Worm (Caenorhabditis elegans) whole organism, L3 larva: Measurements from ENCODE around the gene cyp-13B1.

Source experiments
- ZK546.5 ChIP-seq: sonication (generic microtip); optimal IDR thresholded peaks from 2 replicates; lab custom pipeline; 2017; ENCODE audit warnings: missing biosample characterization, missing genetic modification characterization
- ama-1 ChIP-seq: fragments of 150-350 bp; optimal IDR thresholded peaks from 2 replicates; lab custom pipeline; 2018
- ceh-16 ChIP-seq: sonication (generic microtip); optimal IDR thresholded peaks from 2 replicates; lab custom pipeline; 2017; ENCODE audit warnings: missing biosample characterization, missing genetic modification characterization
- ceh-28 ChIP-seq: fragments of 150-350 bp; optimal IDR thresholded peaks from 2 replicates; lab custom pipeline; 2014; ENCODE audit warnings: missing biosample characterization, missing genetic modification reagents, missing genetic modification characterization
- ceh-82 ChIP-seq: fragments of 150-350 bp; optimal IDR thresholded peaks from 2 replicates; lab custom pipeline; 2014; ENCODE audit warnings: missing biosample characterization, missing genetic modification characterization
- egl-27 ChIP-seq: sonication (generic microtip); optimal IDR thresholded peaks from 4 replicates; lab custom pipeline; 2017; ENCODE audit warnings: missing biosample characterization, missing genetic modification reagents, missing genetic modification characterization
- egl-5 ChIP-seq: fragments of 150-350 bp; optimal IDR thresholded peaks from 2 replicates; lab custom pipeline; 2017; ENCODE audit warnings: missing biosample characterization, missing genetic modification reagents, missing genetic modification characterization, inconsistent platforms
- elt-2 ChIP-seq: sonication (generic microtip); optimal IDR thresholded peaks from 2 replicates; lab custom pipeline; 2016; ENCODE audit warnings: missing genetic modification reagents, mild to moderate bottlenecking, missing genetic modification characterization, missing compliant biosample characterization
- elt-3 ChIP-seq, 3 experiments: fragments of 150-350 bp in 1 of 3; sonication (generic microtip) in 2 of 3; optimal IDR thresholded peaks; 2 replicates in 2 of 3; 4 replicates in 1 of 3; lab custom pipeline; 2014 to 2017; ENCODE audit warnings: missing biosample characterization in 3 of 3, missing genetic modification characterization in 3 of 3
- eor-1 ChIP-seq, 2 experiments: fragments of 150-350 bp; optimal IDR thresholded peaks; 2 replicates each; lab custom pipeline; 2014 to 2018; ENCODE audit warnings: missing biosample characterization in 2 of 2, missing genetic modification characterization in 2 of 2
- fkh-10 ChIP-seq: sonication (generic microtip); optimal IDR thresholded peaks from 2 replicates; lab custom pipeline; 2017; ENCODE audit warnings: missing biosample characterization, missing genetic modification reagents, missing genetic modification characterization
- fos-1 ChIP-seq: fragments of 150-350 bp; optimal IDR thresholded peaks from 2 replicates; lab custom pipeline; 2014; ENCODE audit warnings: missing biosample characterization, missing genetic modification characterization
- hmg-11 ChIP-seq: sonication (generic microtip); optimal IDR thresholded peaks from 2 replicates; lab custom pipeline; 2016; ENCODE audit warnings: missing genetic modification characterization, missing compliant biosample characterization
- jun-1 ChIP-seq: fragments of 150-350 bp; optimal IDR thresholded peaks from 2 replicates; lab custom pipeline; 2014; ENCODE audit warnings: missing biosample characterization, missing genetic modification reagents, missing genetic modification characterization
- lin-15B ChIP-seq: fragments of 150-350 bp; optimal IDR thresholded peaks from 2 replicates; lab custom pipeline; 2014; ENCODE audit warnings: missing biosample characterization, missing genetic modification characterization
- lin-39 ChIP-seq: fragments of 150-350 bp; optimal IDR thresholded peaks from 2 replicates; lab custom pipeline; 2018; ENCODE audit warnings: missing biosample characterization, missing genetic modification reagents, missing genetic modification characterization
- lsy-12 ChIP-seq: sonication (generic microtip); optimal IDR thresholded peaks from 2 replicates; lab custom pipeline; 2016; ENCODE audit warnings: mild to moderate bottlenecking, missing genetic modification characterization, missing compliant biosample characterization
- mdl-1 ChIP-seq: fragments of 150-350 bp; optimal IDR thresholded peaks from 2 replicates; lab custom pipeline; 2014; ENCODE audit warnings: missing biosample characterization, missing genetic modification characterization
- nfya-1 ChIP-seq: sonication (generic microtip); optimal IDR thresholded peaks from 2 replicates; lab custom pipeline; 2017; ENCODE audit warnings: missing genetic modification characterization, mild to moderate bottlenecking, missing compliant biosample characterization, antibody characterized with exemption, moderate library complexity; ENCODE audit not compliant: insufficient read depth
- nhr-11 ChIP-seq: fragments of 150-350 bp; optimal IDR thresholded peaks from 2 replicates; lab custom pipeline; 2014; ENCODE audit warnings: missing biosample characterization, missing genetic modification characterization
- nhr-23 ChIP-seq: fragments of 150-350 bp; optimal IDR thresholded peaks from 2 replicates; lab custom pipeline; 2014; ENCODE audit warnings: missing biosample characterization, missing genetic modification reagents, missing genetic modification characterization
- nhr-237 ChIP-seq: fragments of 150-350 bp; optimal IDR thresholded peaks from 2 replicates; lab custom pipeline; 2014; ENCODE audit warnings: missing biosample characterization, missing genetic modification characterization
- nhr-25 ChIP-seq: sonication (generic microtip); optimal IDR thresholded peaks from 2 replicates; lab custom pipeline; 2017; ENCODE audit warnings: missing biosample characterization, missing genetic modification characterization
- nhr-28 ChIP-seq: fragments of 150-350 bp; optimal IDR thresholded peaks from 2 replicates; lab custom pipeline; 2014; ENCODE audit warnings: missing biosample characterization, missing genetic modification characterization
- nhr-43 ChIP-seq: sonication (generic microtip); optimal IDR thresholded peaks from 2 replicates; lab custom pipeline; 2016; ENCODE audit warnings: mild to moderate bottlenecking, missing genetic modification characterization, missing compliant biosample characterization; ENCODE audit not compliant: poor library complexity, severe bottlenecking
- nhr-67 ChIP-seq: fragments of 150-350 bp; optimal IDR thresholded peaks from 2 replicates; lab custom pipeline; 2014; ENCODE audit warnings: missing biosample characterization, missing genetic modification characterization
- nhr-77 ChIP-seq: fragments of 150-350 bp; optimal IDR thresholded peaks from 2 replicates; lab custom pipeline; 2014; ENCODE audit warnings: missing biosample characterization, missing genetic modification characterization
- pha-4 ChIP-seq: fragments of 150-350 bp; optimal IDR thresholded peaks from 2 replicates; lab custom pipeline; 2014; ENCODE audit warnings: missing biosample characterization, missing genetic modification reagents, missing genetic modification characterization
- pqm-1 ChIP-seq: fragments of 150-350 bp; optimal IDR thresholded peaks from 2 replicates; lab custom pipeline; 2017; ENCODE audit warnings: missing biosample characterization, missing genetic modification characterization, inconsistent platforms
- sea-2 ChIP-seq: fragments of 150-350 bp; sonication (generic microtip); optimal IDR thresholded peaks from 4 replicates; lab custom pipeline; 2014; ENCODE audit warnings: missing biosample characterization, missing genetic modification reagents, missing genetic modification characterization
- skn-1 ChIP-seq: fragments of 150-350 bp; optimal IDR thresholded peaks from 2 replicates; lab custom pipeline; 2014; ENCODE audit warnings: missing biosample characterization, missing genetic modification characterization
- snpc-4 ChIP-seq: fragments of 150-350 bp; optimal IDR thresholded peaks from 2 replicates; lab custom pipeline; 2014; ENCODE audit warnings: missing biosample characterization, missing genetic modification characterization
- tbx-2 ChIP-seq: sonication (generic microtip); optimal IDR thresholded peaks from 2 replicates; lab custom pipeline; 2016; ENCODE audit warnings: mild to moderate bottlenecking, missing genetic modification characterization, missing compliant biosample characterization
- ztf-11 ChIP-seq: fragments of 150-350 bp; optimal IDR thresholded peaks from 2 replicates; lab custom pipeline; 2014; ENCODE audit warnings: missing biosample characterization, missing genetic modification characterization
- ztf-4 ChIP-seq: fragments of 150-350 bp; optimal IDR thresholded peaks from 2 replicates; lab custom pipeline; 2014; ENCODE audit warnings: missing biosample characterization, missing genetic modification characterization

The cyp-13B1 gene

DNA sequence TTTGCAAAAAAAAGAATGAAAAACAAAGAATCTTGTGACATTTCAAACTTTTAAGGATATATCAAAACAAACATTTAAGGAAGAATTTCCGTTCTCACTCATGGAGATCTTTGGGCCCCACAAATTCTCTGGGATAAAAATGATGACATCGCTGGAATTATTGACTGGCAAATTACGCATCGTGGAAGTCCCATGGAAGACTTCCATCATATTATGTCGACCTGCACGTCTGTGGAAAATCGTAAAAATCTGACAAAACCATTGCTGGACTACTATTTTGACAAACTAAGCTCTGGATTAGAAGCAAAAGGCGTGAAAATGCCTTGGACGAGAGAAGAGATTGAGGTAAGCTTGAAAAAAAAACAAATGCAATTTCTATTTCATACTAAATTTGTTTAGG lies 8.0 kb upstream of the cyp-13B1 start:
- TF ChIP-seq lin-15B (no peak), ztf-11 (tag; lab: Kevin White, UChicago) (no peak), mdl-1 (tag; lab: Kevin White, UChicago) (no peak), pha-4 (no peak), ZK546.5 (no peak)
- TF ChIP-seq, all 47 proteins: peak for 0

DNA sequence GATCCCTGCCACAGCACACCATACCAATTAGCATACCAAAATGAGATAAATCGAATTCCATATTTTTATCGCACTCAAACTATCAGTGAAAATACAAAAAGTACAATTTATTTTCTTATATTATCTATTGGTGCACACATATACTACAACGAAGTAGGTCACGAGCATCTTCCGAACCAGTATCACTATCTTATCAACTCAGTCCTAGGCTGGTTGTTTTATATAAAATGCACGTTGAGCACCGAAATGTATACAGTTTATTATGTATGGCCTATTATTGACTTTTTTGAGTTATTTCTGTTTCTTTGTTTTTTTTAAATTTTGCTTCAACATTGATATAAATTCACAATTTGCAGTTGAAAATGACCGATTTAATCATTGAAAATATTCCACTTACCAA lies 6.3 kb upstream of the cyp-13B1 start, which contains the start of gene C29F7.2:
Gene C29F7.2, plus strand, starts transcription at position 357 of the 400 bp plus-strand sequence.
- TF ChIP-seq skn-1 (tag; lab: Kevin White, UChicago) (no peak), nhr-43 (no peak), fkh-10 (GFP tag; lab: Kevin White, UChicago) (no peak), jun-1 (tag; lab: Kevin White, UChicago) (peak; percentile 31), pqm-1 (peak; percentile 95), lin-39 (no peak), ceh-16 (no peak), nhr-11 (tag; lab: Kevin White, UChicago) (no peak), snpc-4 (tag; lab: Kevin White, UChicago) (no peak), nhr-28 (no peak), egl-27 (no peak), elt-2 (tag; lab: Kevin White, UChicago) (peak; percentile 94), hmg-11 (no peak), nfya-1 (tag; lab: Kevin White, UChicago) (no peak), egl-5 (tag; lab: Kevin White, UChicago) (no peak), sea-2 (no peak), pha-4 (peak; percentile 64), ceh-82 (tag; lab: Kevin White, UChicago) (no peak), mdl-1 (tag; lab: Kevin White, UChicago) (no peak)

DNA sequence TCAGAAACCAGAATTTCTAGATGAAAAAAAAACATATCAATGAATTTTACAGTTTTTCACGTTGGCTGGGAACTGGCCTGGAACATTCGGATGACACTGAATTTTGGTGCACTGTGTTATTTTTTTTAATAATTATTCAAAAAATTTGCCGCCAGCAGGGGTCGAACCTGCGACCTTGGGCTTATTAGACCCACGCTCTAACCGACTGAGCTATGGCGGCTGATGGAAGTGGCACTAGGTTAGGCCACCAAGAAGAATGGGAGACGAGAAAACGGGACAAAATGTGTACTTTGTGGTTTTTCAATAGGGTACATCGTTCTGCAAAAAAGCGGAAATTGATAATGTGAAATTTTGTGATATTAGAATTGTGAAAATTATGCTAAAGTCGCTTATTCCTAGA lies 5.5 kb upstream of the cyp-13B1 start:
- TF ChIP-seq fos-1 (no peak), pqm-1 (peak; percentile 41), nfya-1 (tag; lab: Kevin White, UChicago) (no peak), nhr-23 (tag; lab: Kevin White, UChicago) (peak; percentile 6), elt-2 (tag; lab: Kevin White, UChicago) (peak; percentile 43), lin-39 (peak; percentile 41), pha-4 (peak; percentile 69), ceh-16 (no peak), hmg-11 (peak; percentile 67)

DNA sequence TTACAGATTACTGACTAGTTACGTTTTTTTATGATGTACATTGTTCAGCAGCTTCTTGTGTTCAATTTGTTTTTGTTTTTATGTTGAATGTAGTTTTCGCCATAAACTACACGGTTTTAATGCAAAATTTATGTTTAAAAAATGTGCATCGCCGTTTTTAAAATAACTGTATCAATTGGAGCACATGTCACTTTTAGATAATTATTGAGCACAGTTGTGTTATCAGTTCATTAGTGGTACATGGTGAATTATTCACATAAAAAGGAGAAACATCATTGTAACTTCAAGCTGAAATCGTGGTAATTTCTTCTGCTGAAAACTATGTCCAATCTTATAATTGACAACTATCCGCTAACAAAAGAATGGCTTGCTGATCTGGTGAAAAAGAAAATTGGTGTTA lies 2.9 kb upstream of the cyp-13B1 start:
- TF ChIP-seq tbx-2 (tag; lab: Kevin White, UChicago) (no peak), elt-2 (tag; lab: Kevin White, UChicago) (peak; percentile 70), nhr-25 (no peak)

DNA sequence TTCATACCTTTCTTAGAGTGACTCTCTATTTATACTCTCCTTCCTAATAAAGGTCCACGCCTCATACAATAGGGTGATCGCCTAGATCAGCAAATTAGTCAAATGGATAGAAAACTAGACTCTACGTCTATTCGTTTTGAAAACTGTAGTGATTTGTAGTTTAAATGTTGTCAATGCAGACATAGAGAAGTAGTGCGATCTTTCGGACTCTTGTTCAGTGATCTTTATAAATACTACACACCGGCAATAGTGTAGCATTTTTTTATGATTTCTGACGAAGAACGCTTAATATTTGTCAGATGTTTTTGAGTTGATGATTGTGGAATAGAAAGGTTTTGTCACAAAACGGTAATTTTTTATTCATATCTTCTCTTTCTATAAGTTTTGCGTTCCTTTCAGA lies 1.9 kb upstream of the cyp-13B1 start:
- no peak for TF ChIP-seq nhr-67 (tag; lab: Kevin White, UChicago)
- TF ChIP-seq elt-2 (tag; lab: Kevin White, UChicago), result peak; percentile 4
- no peak for TF ChIP-seq nhr-237 (tag; lab: Kevin White, UChicago)

DNA sequence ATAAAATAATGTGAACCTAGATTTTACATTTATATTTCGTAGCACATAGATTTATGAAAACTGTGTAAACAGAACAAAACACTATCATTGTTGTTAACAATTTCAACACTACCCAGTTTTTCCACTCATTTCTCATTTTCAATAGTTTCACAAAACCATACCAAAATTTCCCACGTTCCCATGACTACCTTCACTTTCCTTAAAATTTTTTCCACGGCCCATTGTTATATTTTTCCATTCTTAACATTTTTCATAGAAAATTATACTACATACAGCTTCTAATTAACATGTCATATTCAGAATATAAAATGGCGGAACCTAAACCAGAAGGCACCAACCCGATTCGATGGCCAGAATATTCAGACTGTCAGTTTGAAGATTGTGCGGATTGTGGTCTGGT lies 7.7 kb downstream of the cyp-13B1 start, which contains the start of gene F02C12.1:
Gene F02C12.1, plus strand, starts transcription at position 301 of the 400 bp plus-strand sequence.
- TF ChIP-seq snpc-4 (tag; lab: Kevin White, UChicago) (no peak), nfya-1 (tag; lab: Kevin White, UChicago) (no peak), elt-3 (tag; optimal IDR thresholded peaks at IDR 0.05; lab: Kevin White, UChicago) (no peak), lin-39 (no peak), nhr-67 (tag; lab: Kevin White, UChicago) (no peak), jun-1 (tag; lab: Kevin White, UChicago) (no peak), nhr-237 (tag; lab: Kevin White, UChicago) (no peak), mdl-1 (tag; lab: Kevin White, UChicago) (no peak), elt-2 (tag; lab: Kevin White, UChicago) (no peak), lsy-12 (no peak), sea-2 (no peak), eor-1 (tag; optimal IDR thresholded peaks at IDR 0.05; lab: Kevin White, UChicago) (no peak), ztf-4 (tag; lab: Kevin White, UChicago) (no peak), ama-1 (lab: Kevin White, UChicago) (no peak), nhr-77 (no peak), tbx-2 (tag; lab: Kevin White, UChicago) (no peak), egl-5 (tag; lab: Kevin White, UChicago) (no peak), ceh-28 (tag; lab: Kevin White, UChicago) (no peak)
- TF ChIP-seq, all 47 proteins: peak for 0
